Fruit fly (Drosophila melanogaster) whole organism, adult: ENCODE results near the gene Orc2.

ENCODE experiments used
- CG12768 ChIP-seq: fragments of 200-800 bp; sonication (Bioruptor generic); optimal IDR thresholded peaks from 2 replicates; lab custom pipeline; 2017; ENCODE audit warnings: missing biosample characterization, missing genetic modification characterization, mild to moderate bottlenecking, moderate library complexity, missing genetic modification reagents
- CG1620 ChIP-seq: fragments of 200-800 bp; sonication (Bioruptor generic); optimal IDR thresholded peaks from 2 replicates; lab custom pipeline; 2016; ENCODE audit warnings: missing biosample characterization, missing genetic modification characterization
- CG33017 ChIP-seq: fragments of 200-800 bp; sonication (Bioruptor generic); optimal IDR thresholded peaks from 2 replicates; lab custom pipeline; 2018; ENCODE audit warnings: missing biosample characterization, mild to moderate bottlenecking, missing genetic modification characterization, moderate library complexity
- CG5204 ChIP-seq: fragments of 200-800 bp; sonication (Bioruptor generic); optimal IDR thresholded peaks from 2 replicates; lab custom pipeline; 2016; ENCODE audit warnings: missing biosample characterization, missing genetic modification characterization
- Clk ChIP-seq: fragments of 200-800 bp; sonication (Bioruptor generic); optimal IDR thresholded peaks from 2 replicates; lab custom pipeline; 2017; ENCODE audit warnings: missing biosample characterization, missing genetic modification characterization
- Hr96 ChIP-seq: fragments of 200-800 bp; sonication (Bioruptor generic); optimal IDR thresholded peaks from 2 replicates; lab custom pipeline; 2016; ENCODE audit warnings: missing biosample characterization, missing genetic modification characterization
- Mnt ChIP-seq: fragments of 200-800 bp; sonication (Bioruptor generic); optimal IDR thresholded peaks from 2 replicates; lab custom pipeline; 2016; ENCODE audit warnings: missing biosample characterization, mild to moderate bottlenecking, missing genetic modification characterization
- cic ChIP-seq: fragments of 200-800 bp; sonication (Bioruptor generic); optimal IDR thresholded peaks from 2 replicates; lab custom pipeline; 2017; ENCODE audit warnings: missing biosample characterization, mild to moderate bottlenecking, missing genetic modification characterization, moderate library complexity
- kay ChIP-seq: fragments of 200-800 bp; sonication (Bioruptor generic); peaks from one replicate; lab custom pipeline; 2016; ENCODE audit warnings: missing biosample characterization, missing genetic modification characterization, borderline replicate concordance
- tj ChIP-seq: fragments of 200-800 bp; sonication (Bioruptor generic); optimal IDR thresholded peaks from 3 replicates; lab custom pipeline; 2017; ENCODE audit warnings: missing biosample characterization, mild to moderate bottlenecking, missing genetic modification characterization, moderate library complexity
- toe ChIP-seq: fragments of 200-800 bp; sonication (Bioruptor generic); optimal IDR thresholded peaks from 2 replicates; lab custom pipeline; 2016; ENCODE audit warnings: missing biosample characterization, missing genetic modification characterization

dm6 chr3R:14014580-14014979, 49.9 kb downstream of the Orc2 start:
- TF ChIP-seq kay (GFP tag; lab: Kevin White, UChicago), result no peak
- TF ChIP-seq CG12768, result no peak
- TF ChIP-seq cic, result no peak
- TF ChIP-seq toe (GFP tag; lab: Kevin White, UChicago), result no peak
- no peak for TF ChIP-seq tj (GFP tag; lab: Kevin White, UChicago)
- TF ChIP-seq Mnt (GFP tag; lab: Kevin White, UChicago), result no peak
- TF ChIP-seq Hr96, result no peak
- no peak for TF ChIP-seq Clk (GFP tag; lab: Kevin White, UChicago)
- no peak for TF ChIP-seq CG5204 (GFP tag; lab: Kevin White, UChicago)
- no peak for TF ChIP-seq CG1620 (GFP tag; lab: Kevin White, UChicago)
- TF ChIP-seq CG33017 (tag; lab: Kevin White, UChicago), result no peak
